Worm (Caenorhabditis elegans): Measurements from ENCODE around the gene dpy-11.

DNA sequence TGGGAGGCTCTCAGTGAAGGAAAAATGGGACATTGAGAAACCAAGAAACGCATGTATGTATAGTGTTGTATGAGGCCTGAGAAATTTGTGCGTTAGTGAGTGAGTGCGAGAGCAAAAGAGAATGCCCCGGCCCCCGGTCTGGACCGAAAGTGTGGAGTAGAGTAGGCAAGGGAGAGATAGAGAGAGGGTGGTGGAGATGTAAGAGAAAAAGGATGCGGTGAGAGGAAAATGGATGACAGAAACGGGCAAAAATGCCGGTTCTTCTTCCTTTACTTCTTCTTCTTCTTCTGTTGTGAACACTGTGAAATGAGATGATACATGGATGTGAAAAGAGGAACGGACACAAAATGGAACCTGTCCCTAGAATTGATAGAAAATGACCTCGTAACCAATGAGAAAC lies 23.3 kb upstream of the dpy-11 start:
- TF ChIP-seq snpc-4 (tag; optimal IDR thresholded peaks at IDR 0.05): no peak
- TF ChIP-seq elt-1 (tag; optimal IDR thresholded peaks at IDR 0.05): no peak
- no peak for TF ChIP-seq lin-39 (tag; optimal IDR thresholded peaks at IDR 0.05)
- no peak for TF ChIP-seq nhr-12 (tag; optimal IDR thresholded peaks at IDR 0.05)
- TF ChIP-seq zag-1 (tag; optimal IDR thresholded peaks at IDR 0.05): no peak
- no peak for TF ChIP-seq ztf-11 (tag; optimal IDR thresholded peaks at IDR 0.05)
- TF ChIP-seq mdl-1 (tag; optimal IDR thresholded peaks at IDR 0.05): no peak
- no peak for TF ChIP-seq egl-27 (tag; optimal IDR thresholded peaks at IDR 0.05)
- no peak for TF ChIP-seq ztf-4 (tag; optimal IDR thresholded peaks at IDR 0.05)
- no peak for TF ChIP-seq nhr-21 (tag; optimal IDR thresholded peaks at IDR 0.05)
- no peak for TF ChIP-seq ztf-1 (GFP tag; conservative IDR thresholded peaks at IDR 0.05)

All from whole organism, L2 larva.